Worm (Caenorhabditis elegans) whole organism, mixed stage, embryonic: Measurements from ENCODE around the gene rep-1.

ENCODE experiments used
- bed-3 ChIP-seq: fragments of 200-800 bp; sonication (Bioruptor generic); optimal IDR thresholded peaks from 3 replicates; lab custom pipeline; 2018; ENCODE audit warnings: mild to moderate bottlenecking, missing genetic modification characterization, moderate library complexity, missing compliant biosample characterization
- lin-13 ChIP-seq: fragments of 150-350 bp; optimal IDR thresholded peaks from 2 replicates; lab custom pipeline; 2014; ENCODE audit warnings: missing biosample characterization, missing genetic modification characterization
- lsy-2 ChIP-seq: fragments of 150-350 bp; optimal IDR thresholded peaks from 2 replicates; lab custom pipeline; 2014; ENCODE audit warnings: missing biosample characterization, missing genetic modification characterization
- mab-5 ChIP-seq: fragments of 150-350 bp; optimal IDR thresholded peaks from 2 replicates; lab custom pipeline; 2014; ENCODE audit warnings: missing biosample characterization, missing genetic modification characterization
- unc-39 ChIP-seq: fragments of 150-350 bp; optimal IDR thresholded peaks from 2 replicates; lab custom pipeline; 2014; ENCODE audit warnings: missing biosample characterization, missing genetic modification characterization
- ztf-11 ChIP-seq: fragments of 150-350 bp; optimal IDR thresholded peaks from 2 replicates; lab custom pipeline; 2014; ENCODE audit warnings: missing biosample characterization, missing genetic modification characterization

ce11 chrIII:1580142-1580541, 10.0 kb downstream of the rep-1 start:
- TF ChIP-seq bed-3 (GFP tag; lab: Kevin White, UChicago) (no peak), lin-13 (tag; lab: Kevin White, UChicago) (no peak), ztf-11 (tag; lab: Kevin White, UChicago) (no peak), unc-39 (tag; lab: Kevin White, UChicago) (no peak), lsy-2 (tag; lab: Kevin White, UChicago) (no peak), mab-5 (tag; lab: Kevin White, UChicago) (no peak)
